Worm (Caenorhabditis elegans) whole organism, early embryonic: ENCODE measurements around the gene T16G1.3.

ENCODE experiments used
- B0310.2 ChIP-seq: sonication (generic microtip); optimal IDR thresholded peaks from 2 replicates; lab custom pipeline; 2016; ENCODE audit warnings: mild to moderate bottlenecking, missing genetic modification characterization, missing compliant biosample characterization
- F13C5.2 ChIP-seq: sonication (generic microtip); optimal IDR thresholded peaks from 2 replicates; lab custom pipeline; 2017; ENCODE audit warnings: mild to moderate bottlenecking, missing genetic modification characterization, inconsistent platforms, missing compliant biosample characterization
- aly-1 ChIP-seq: sonication (generic microtip); optimal IDR thresholded peaks from 2 replicates; lab custom pipeline; 2016; ENCODE audit warnings: missing genetic modification characterization, missing compliant biosample characterization
- ama-1 ChIP-seq: fragments of 150-350 bp; optimal IDR thresholded peaks from 2 replicates; lab custom pipeline; 2014
- ceh-13 ChIP-seq: fragments of 200-800 bp; sonication (Bioruptor generic); optimal IDR thresholded peaks from 2 replicates; lab custom pipeline; 2018; ENCODE audit warnings: mild to moderate bottlenecking, missing genetic modification characterization, missing compliant biosample characterization
- ceh-36 ChIP-seq: sonication (generic microtip); optimal IDR thresholded peaks from 2 replicates; lab custom pipeline; 2016; ENCODE audit warnings: missing genetic modification characterization, inconsistent platforms, missing compliant biosample characterization
- ets-7 ChIP-seq: sonication (generic microtip); optimal IDR thresholded peaks from 2 replicates; lab custom pipeline; 2016; ENCODE audit warnings: missing genotype, missing genetic modification characterization, missing compliant biosample characterization
- flt-1 ChIP-seq: fragments of 200-800 bp; sonication (Bioruptor generic); IDR thresholded peaks from 2 replicates; pipeline ENCODE4 v1.3.6; 2022; ENCODE audit warnings: missing genetic modification characterization, missing compliant biosample characterization
- hmbx-1 ChIP-seq: sonication (generic microtip); optimal IDR thresholded peaks from 2 replicates; lab custom pipeline; 2016; ENCODE audit warnings: mild to moderate bottlenecking, missing genetic modification characterization, missing compliant biosample characterization
- hmg-4 ChIP-seq: fragments of 200-800 bp; sonication (Bioruptor generic); optimal IDR thresholded peaks from 2 replicates; lab custom pipeline; 2018; ENCODE audit warnings: mild to moderate bottlenecking, missing genetic modification characterization, missing compliant biosample characterization
- hnd-1 ChIP-seq: sonication (generic microtip); optimal IDR thresholded peaks from 2 replicates; lab custom pipeline; 2016; ENCODE audit warnings: missing genetic modification characterization, missing compliant biosample characterization
- pes-1 ChIP-seq: fragments of 200-800 bp; sonication (Bioruptor generic); IDR thresholded peaks from 2 replicates; pipeline ENCODE4 v1.3.6; 2022; ENCODE audit warnings: missing genetic modification reagents, missing genetic modification characterization, missing compliant biosample characterization
- scrt-1 ChIP-seq: fragments of 200-800 bp; sonication (Bioruptor generic); IDR thresholded peaks from 2 replicates; pipeline ENCODE4 v1.3.6; 2022; ENCODE audit warnings: missing genetic modification characterization, missing compliant biosample characterization
- sea-1 ChIP-seq: fragments of 200-800 bp; sonication (Bioruptor generic); conservative IDR thresholded peaks from 2 replicates; pipeline ENCODE4 v1.3.6; 2022; ENCODE audit warnings: missing genetic modification characterization, missing compliant biosample characterization
- tbx-11 ChIP-seq: fragments of 200-800 bp; sonication (Bioruptor generic); IDR thresholded peaks from 2 replicates; pipeline ENCODE4 v1.3.6; 2022; ENCODE audit warnings: missing genetic modification characterization, missing compliant biosample characterization
- tbx-37 ChIP-seq: fragments of 200-800 bp; sonication (Bioruptor generic); conservative IDR thresholded peaks from 2 replicates; pipeline ENCODE4 v1.3.6; 2022; ENCODE audit warnings: missing genetic modification reagents, missing genetic modification characterization, missing compliant biosample characterization
- tra-4 ChIP-seq: sonication (generic microtip); optimal IDR thresholded peaks from 2 replicates; lab custom pipeline; 2017; ENCODE audit warnings: missing genetic modification characterization, missing compliant biosample characterization

The T16G1.3 gene

ce11 chrV:12964076-12964475 is 19.9 kb upstream of the T16G1.3 start, which contains the start of gene srd-35:
srd-35 (plus strand) TSS chrV:12964376.
- TF ChIP-seq flt-1 (GFP tag; lab: Robert Waterston, UW) (no peak), ceh-36 (no peak), F13C5.2 (no peak), hnd-1 (tag; lab: Kevin White, UChicago) (no peak), ceh-13 (GFP tag; lab: Kevin White, UChicago) (no peak), sea-1 (GFP tag; lab: Robert Waterston, UW) (no peak), ama-1 (lab: Kevin White, UChicago) (no peak), tra-4 (tag; lab: Kevin White, UChicago) (no peak), scrt-1 (no peak), aly-1 (tag; lab: Kevin White, UChicago) (no peak), hmg-4 (GFP tag; lab: Kevin White, UChicago) (no peak), tbx-11 (GFP tag; lab: Robert Waterston, UW) (no peak), ets-7 (no peak), hmbx-1 (tag; lab: Kevin White, UChicago) (no peak), tbx-37 (GFP tag; lab: Robert Waterston, UW) (no peak), pes-1 (GFP tag; lab: Robert Waterston, UW) (no peak), B0310.2 (tag; lab: Kevin White, UChicago) (no peak)

DNA sequence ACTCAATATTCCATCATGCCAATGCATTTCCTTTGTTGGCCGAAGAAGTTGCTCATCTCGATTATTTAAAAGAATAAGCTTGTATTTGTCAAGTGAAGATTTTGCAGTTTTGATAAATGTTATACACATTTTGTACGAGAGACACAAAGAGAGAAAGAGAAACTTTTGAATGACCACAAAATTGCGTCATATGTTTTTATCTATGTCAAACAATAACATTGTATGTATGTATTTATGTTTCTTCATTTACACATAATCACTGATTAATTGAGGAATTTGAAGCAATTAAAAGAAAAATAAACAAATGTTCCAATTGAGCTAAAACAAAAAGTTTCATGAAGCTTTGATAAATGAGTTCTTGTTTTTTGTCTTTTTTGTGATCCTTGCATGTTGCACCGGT is 19.1 kb upstream of the T16G1.3 start, which contains the start of gene hrg-9:
TSS of gene hrg-9 (minus strand) at position 152 of the 400 bp plus-strand sequence.
- TF ChIP-seq ama-1 (lab: Kevin White, UChicago) (no peak), ceh-13 (GFP tag; lab: Kevin White, UChicago) (no peak), tra-4 (tag; lab: Kevin White, UChicago) (no peak)

ce11 chrV:12961085-12961560 is 17.0 kb upstream of the T16G1.3 start, which contains the start of gene mpst-7:
mpst-7 (minus strand) TSS chrV:12961135.
- TF ChIP-seq hmbx-1 (tag; lab: Kevin White, UChicago): no peak
- TF ChIP-seq scrt-1: no peak
- no peak for TF ChIP-seq ceh-13 (GFP tag; lab: Kevin White, UChicago)
- TF ChIP-seq sea-1 (GFP tag; lab: Robert Waterston, UW): no peak
- TF ChIP-seq B0310.2 (tag; lab: Kevin White, UChicago): no peak
- no peak for TF ChIP-seq tra-4 (tag; lab: Kevin White, UChicago)
- TF ChIP-seq F13C5.2: no peak
- TF ChIP-seq pes-1 (GFP tag; lab: Robert Waterston, UW): no peak
- no peak for TF ChIP-seq flt-1 (GFP tag; lab: Robert Waterston, UW)
- no peak for TF ChIP-seq aly-1 (tag; lab: Kevin White, UChicago)
- no peak for TF ChIP-seq ceh-36
- no peak for TF ChIP-seq hnd-1 (tag; lab: Kevin White, UChicago)

- TF ChIP-seq ama-1 (lab: Kevin White, UChicago) (no peak), ceh-13 (GFP tag; lab: Kevin White, UChicago) (no peak), tbx-11 (GFP tag; lab: Robert Waterston, UW) (no peak), tra-4 (tag; lab: Kevin White, UChicago) (no peak), hmg-4 (GFP tag; lab: Kevin White, UChicago) (no peak), ets-7 (no peak), ceh-36 (no peak), aly-1 (tag; lab: Kevin White, UChicago) (no peak), scrt-1 (no peak), tbx-37 (GFP tag; lab: Robert Waterston, UW) (no peak), hmbx-1 (tag; lab: Kevin White, UChicago) (no peak)
These were observed 10.1 kb upstream of the T16G1.3 start for ce11 chrV:12954261-12954660.

DNA sequence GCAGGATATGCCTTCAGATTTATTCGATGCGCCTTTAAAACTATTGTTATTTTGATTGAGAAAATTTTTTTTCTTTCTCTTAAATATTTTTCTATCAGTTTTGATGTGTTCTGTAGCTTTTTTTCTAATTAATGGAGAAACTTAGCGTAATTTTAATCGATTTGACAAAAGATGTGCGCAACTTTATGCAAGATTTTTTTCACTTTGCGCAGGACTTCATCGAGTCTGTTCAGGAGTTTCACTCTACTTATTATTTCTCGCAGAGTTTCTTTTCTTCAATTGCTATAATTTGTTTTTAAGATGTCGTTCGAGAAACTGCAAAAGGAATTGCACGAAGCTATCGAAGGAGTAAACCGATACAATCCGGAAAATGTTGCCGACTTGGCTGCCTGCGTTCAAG is 9.6 kb upstream of the T16G1.3 start, which contains the start of gene eif-3.K:
TSS of gene eif-3.K (plus strand) at position 301 of the 400 bp plus-strand sequence.
- TF ChIP-seq tbx-11 (GFP tag; lab: Robert Waterston, UW) (no peak), ama-1 (lab: Kevin White, UChicago) (no peak), ets-7 (no peak), hmbx-1 (tag; lab: Kevin White, UChicago) (no peak), F13C5.2 (no peak), scrt-1 (no peak), sea-1 (GFP tag; lab: Robert Waterston, UW) (no peak)

ce11 chrV:12952287-12952686 is 8.2 kb upstream of the T16G1.3 start, which contains the start of gene pqn-68:
pqn-68 (plus strand) TSS chrV:12952636.
- TF ChIP-seq scrt-1 (no peak), F13C5.2 (no peak), tra-4 (tag; lab: Kevin White, UChicago) (no peak), ceh-13 (GFP tag; lab: Kevin White, UChicago) (no peak), ets-7 (no peak), hmbx-1 (tag; lab: Kevin White, UChicago) (no peak), tbx-11 (GFP tag; lab: Robert Waterston, UW) (no peak), aly-1 (tag; lab: Kevin White, UChicago) (no peak), hnd-1 (tag; lab: Kevin White, UChicago) (no peak), hmg-4 (GFP tag; lab: Kevin White, UChicago) (no peak), flt-1 (GFP tag; lab: Robert Waterston, UW) (no peak), pes-1 (GFP tag; lab: Robert Waterston, UW) (no peak), sea-1 (GFP tag; lab: Robert Waterston, UW) (no peak), ama-1 (lab: Kevin White, UChicago) (no peak), ceh-36 (no peak), B0310.2 (tag; lab: Kevin White, UChicago) (no peak), tbx-37 (GFP tag; lab: Robert Waterston, UW) (no peak; the same call in 1 of the 2 replicates)

DNA sequence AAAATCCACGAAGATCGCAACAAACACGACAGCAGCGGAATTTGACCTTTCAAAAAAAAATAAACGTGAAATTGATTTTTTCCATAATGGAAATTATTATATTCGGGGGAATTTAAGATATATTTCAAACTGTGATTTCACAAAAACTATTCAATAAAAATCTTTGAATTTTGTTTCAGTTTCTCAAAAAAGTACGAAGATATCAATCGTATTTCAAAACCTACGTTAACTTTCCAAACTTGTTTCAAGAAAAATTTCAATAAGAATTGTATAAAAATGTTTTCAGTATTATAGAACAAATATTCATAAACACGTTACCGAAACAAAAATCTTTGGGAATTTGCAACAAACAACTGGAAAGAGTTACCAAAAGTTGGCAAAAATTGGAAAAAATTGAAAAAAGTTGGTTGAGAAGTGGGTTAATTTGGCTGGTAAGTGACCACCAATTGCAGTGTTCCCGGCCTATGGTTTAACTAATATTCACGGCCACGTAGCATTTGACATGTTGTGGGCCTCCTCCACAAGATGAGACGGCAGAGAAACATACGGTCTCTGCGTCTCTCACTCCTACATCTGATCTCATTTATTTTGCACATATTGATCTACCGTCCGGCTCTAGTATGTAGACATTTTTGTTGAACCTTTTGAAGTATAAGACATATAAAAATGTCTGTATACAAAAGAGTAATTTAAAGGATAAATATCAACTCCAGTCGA is 6.8 kb upstream of the T16G1.3 start, which contains the start of the genes T16G1.9 and T16G1.18:
TSS of gene T16G1.9 (minus strand) at position 51 of the 717 bp plus-strand sequence.
TSS of gene T16G1.18 (plus strand) at position 493 of the 717 bp plus-strand sequence.
- TF ChIP-seq hnd-1 (tag; lab: Kevin White, UChicago) (no peak), F13C5.2 (peak; percentile 56), ets-7 (no peak), hmg-4 (GFP tag; lab: Kevin White, UChicago) (no peak), B0310.2 (tag; lab: Kevin White, UChicago) (no peak), aly-1 (tag; lab: Kevin White, UChicago) (no peak), ama-1 (lab: Kevin White, UChicago) (no peak), tbx-37 (GFP tag; lab: Robert Waterston, UW) (no peak)
